Worm (Caenorhabditis elegans) whole organism, early embryonic: ENCODE data around the gene ugt-5.

Experiments
- B0310.2 ChIP-seq: sonication (generic microtip); optimal IDR thresholded peaks from 2 replicates; lab custom pipeline; 2016; ENCODE audit warnings: mild to moderate bottlenecking, missing genetic modification characterization, missing compliant biosample characterization
- F13C5.2 ChIP-seq: sonication (generic microtip); optimal IDR thresholded peaks from 2 replicates; lab custom pipeline; 2017; ENCODE audit warnings: mild to moderate bottlenecking, missing genetic modification characterization, inconsistent platforms, missing compliant biosample characterization
- aly-1 ChIP-seq: sonication (generic microtip); optimal IDR thresholded peaks from 2 replicates; lab custom pipeline; 2016; ENCODE audit warnings: missing genetic modification characterization, missing compliant biosample characterization
- ama-1 ChIP-seq: fragments of 150-350 bp; optimal IDR thresholded peaks from 2 replicates; lab custom pipeline; 2014
- ceh-13 ChIP-seq: fragments of 200-800 bp; sonication (Bioruptor generic); optimal IDR thresholded peaks from 2 replicates; lab custom pipeline; 2018; ENCODE audit warnings: mild to moderate bottlenecking, missing genetic modification characterization, missing compliant biosample characterization
- ceh-36 ChIP-seq: sonication (generic microtip); optimal IDR thresholded peaks from 2 replicates; lab custom pipeline; 2016; ENCODE audit warnings: missing genetic modification characterization, inconsistent platforms, missing compliant biosample characterization
- ets-7 ChIP-seq: sonication (generic microtip); optimal IDR thresholded peaks from 2 replicates; lab custom pipeline; 2016; ENCODE audit warnings: missing genotype, missing genetic modification characterization, missing compliant biosample characterization
- flt-1 ChIP-seq: fragments of 200-800 bp; sonication (Bioruptor generic); IDR thresholded peaks from 2 replicates; pipeline ENCODE4 v1.3.6; 2022; ENCODE audit warnings: missing genetic modification characterization, missing compliant biosample characterization
- hmbx-1 ChIP-seq: sonication (generic microtip); optimal IDR thresholded peaks from 2 replicates; lab custom pipeline; 2016; ENCODE audit warnings: mild to moderate bottlenecking, missing genetic modification characterization, missing compliant biosample characterization
- hmg-4 ChIP-seq: fragments of 200-800 bp; sonication (Bioruptor generic); optimal IDR thresholded peaks from 2 replicates; lab custom pipeline; 2018; ENCODE audit warnings: mild to moderate bottlenecking, missing genetic modification characterization, missing compliant biosample characterization
- hnd-1 ChIP-seq: sonication (generic microtip); optimal IDR thresholded peaks from 2 replicates; lab custom pipeline; 2016; ENCODE audit warnings: missing genetic modification characterization, missing compliant biosample characterization
- pes-1 ChIP-seq: fragments of 200-800 bp; sonication (Bioruptor generic); IDR thresholded peaks from 2 replicates; pipeline ENCODE4 v1.3.6; 2022; ENCODE audit warnings: missing genetic modification reagents, missing genetic modification characterization, missing compliant biosample characterization
- scrt-1 ChIP-seq: fragments of 200-800 bp; sonication (Bioruptor generic); IDR thresholded peaks from 2 replicates; pipeline ENCODE4 v1.3.6; 2022; ENCODE audit warnings: missing genetic modification characterization, missing compliant biosample characterization
- sea-1 ChIP-seq: fragments of 200-800 bp; sonication (Bioruptor generic); conservative IDR thresholded peaks from 2 replicates; pipeline ENCODE4 v1.3.6; 2022; ENCODE audit warnings: missing genetic modification characterization, missing compliant biosample characterization
- tbx-11 ChIP-seq: fragments of 200-800 bp; sonication (Bioruptor generic); IDR thresholded peaks from 2 replicates; pipeline ENCODE4 v1.3.6; 2022; ENCODE audit warnings: missing genetic modification characterization, missing compliant biosample characterization
- tbx-37 ChIP-seq: fragments of 200-800 bp; sonication (Bioruptor generic); conservative IDR thresholded peaks from 2 replicates; pipeline ENCODE4 v1.3.6; 2022; ENCODE audit warnings: missing genetic modification reagents, missing genetic modification characterization, missing compliant biosample characterization
- tra-4 ChIP-seq: sonication (generic microtip); optimal IDR thresholded peaks from 2 replicates; lab custom pipeline; 2017; ENCODE audit warnings: missing genetic modification characterization, missing compliant biosample characterization

Gene ugt-5

ce11 chrV:12787026-12787425, 5.7 kb downstream of the ugt-5 start, which contains the start of gene fkb-4:
Gene fkb-4 (minus strand): TSS chrV:12787126.
- TF ChIP-seq tra-4 (tag; lab: Kevin White, UChicago): no peak
- TF ChIP-seq ceh-13 (GFP tag; lab: Kevin White, UChicago): no peak
- no peak for TF ChIP-seq hmbx-1
- no peak for TF ChIP-seq sea-1 (GFP tag; lab: Robert Waterston, UW)
- TF ChIP-seq aly-1 (tag; lab: Kevin White, UChicago): no peak
- TF ChIP-seq ama-1 (lab: Kevin White, UChicago): no peak

ce11 chrV:12786340-12786739, 6.4 kb downstream of the ugt-5 start:
- TF ChIP-seq tbx-37 (GFP tag; lab: Robert Waterston, UW): no peak
- TF ChIP-seq B0310.2 (tag; lab: Kevin White, UChicago): no peak

ce11 chrV:12784861-12785260, 7.9 kb downstream of the ugt-5 start, which contains the start of gene sre-20:
Gene sre-20 (minus strand): TSS chrV:12784961.
- TF ChIP-seq hmbx-1 (no peak), F13C5.2 (tag; lab: Kevin White, UChicago) (no peak), flt-1 (GFP tag; lab: Robert Waterston, UW) (no peak), ceh-13 (GFP tag; lab: Kevin White, UChicago) (no peak), tra-4 (tag; lab: Kevin White, UChicago) (no peak), hnd-1 (tag; lab: Kevin White, UChicago) (no peak), ets-7 (tag; lab: Kevin White, UChicago) (no peak), pes-1 (GFP tag; lab: Robert Waterston, UW) (no peak), tbx-11 (GFP tag; lab: Robert Waterston, UW) (no peak), ceh-36 (tag; lab: Kevin White, UChicago) (no peak), B0310.2 (tag; lab: Kevin White, UChicago) (no peak)

- TF ChIP-seq hnd-1 (tag; lab: Kevin White, UChicago): peak; percentile 88
- TF ChIP-seq ama-1 (lab: Kevin White, UChicago): no peak
- peak; percentile 94 for TF ChIP-seq tbx-37 (GFP tag; lab: Robert Waterston, UW)
- TF ChIP-seq hmbx-1: peak; percentile 80
- peak; percentile 74 for TF ChIP-seq tra-4 (tag; lab: Kevin White, UChicago)
- peak; percentile 85 for TF ChIP-seq ceh-13 (GFP tag; lab: Kevin White, UChicago)
- peak; percentile 90 for TF ChIP-seq aly-1 (tag; lab: Kevin White, UChicago)
- TF ChIP-seq sea-1 (GFP tag; lab: Robert Waterston, UW): peak; percentile 98
- TF ChIP-seq hmg-4: peak; percentile 94
- TF ChIP-seq B0310.2 (tag; lab: Kevin White, UChicago): peak; percentile 90
- TF ChIP-seq tbx-11 (GFP tag; lab: Robert Waterston, UW): peak; percentile 95
- TF ChIP-seq F13C5.2 (tag; lab: Kevin White, UChicago): peak; percentile 88
- peak; percentile 98 for TF ChIP-seq scrt-1 (GFP tag; lab: Robert Waterston, UW)
- peak; percentile 77 for TF ChIP-seq ets-7 (tag; lab: Kevin White, UChicago)
- TF ChIP-seq pes-1 (GFP tag; lab: Robert Waterston, UW): peak; percentile 97
- peak; percentile 93 for TF ChIP-seq ceh-36 (tag; lab: Kevin White, UChicago)
- peak; percentile 97 for TF ChIP-seq flt-1 (GFP tag; lab: Robert Waterston, UW)
Measured at ce11 chrV:12780248-12780647, 12.5 kb downstream of the ugt-5 start.

- TF ChIP-seq sea-1 (GFP tag; lab: Robert Waterston, UW) (no peak), hmbx-1 (no peak), B0310.2 (tag; lab: Kevin White, UChicago) (no peak), pes-1 (GFP tag; lab: Robert Waterston, UW) (no peak), flt-1 (GFP tag; lab: Robert Waterston, UW) (no peak), scrt-1 (GFP tag; lab: Robert Waterston, UW) (no peak), tbx-37 (GFP tag; lab: Robert Waterston, UW) (no peak), ceh-13 (GFP tag; lab: Kevin White, UChicago) (no peak), F13C5.2 (tag; lab: Kevin White, UChicago) (no peak), ets-7 (tag; lab: Kevin White, UChicago) (no peak), ceh-36 (tag; lab: Kevin White, UChicago) (no peak), aly-1 (tag; lab: Kevin White, UChicago) (no peak), hmg-4 (no peak), hnd-1 (tag; lab: Kevin White, UChicago) (no peak), tra-4 (tag; lab: Kevin White, UChicago) (no peak)
Measured at ce11 chrV:12773852-12774251, 18.9 kb downstream of the ugt-5 start.

- TF ChIP-seq ceh-13 (GFP tag; lab: Kevin White, UChicago): no peak
- no peak for TF ChIP-seq hmg-4
- TF ChIP-seq tra-4 (tag; lab: Kevin White, UChicago): no peak
Measured at ce11 chrV:12773222-12773621, 19.5 kb downstream of the ugt-5 start, which contains the start of gene ZC455.1. Gene ZC455.1 (plus strand): TSS chrV:12773522.

- no peak for TF ChIP-seq hnd-1 (tag; lab: Kevin White, UChicago)
- no peak for TF ChIP-seq flt-1 (GFP tag; lab: Robert Waterston, UW)
- TF ChIP-seq scrt-1 (GFP tag; lab: Robert Waterston, UW): no peak
- TF ChIP-seq tra-4 (tag; lab: Kevin White, UChicago): no peak
- no peak for TF ChIP-seq tbx-11 (GFP tag; lab: Robert Waterston, UW)
- no peak for TF ChIP-seq hmbx-1
- TF ChIP-seq pes-1 (GFP tag; lab: Robert Waterston, UW): no peak
- no peak for TF ChIP-seq hmg-4
- TF ChIP-seq sea-1 (GFP tag; lab: Robert Waterston, UW): no peak
- TF ChIP-seq ceh-36 (tag; lab: Kevin White, UChicago): no peak
- no peak for TF ChIP-seq ceh-13 (GFP tag; lab: Kevin White, UChicago)
- TF ChIP-seq F13C5.2 (tag; lab: Kevin White, UChicago): no peak
Measured at ce11 chrV:12768946-12769345, 23.8 kb downstream of the ugt-5 start, which contains the start of gene srt-43. Gene srt-43 (plus strand): TSS chrV:12769246.
